Fruit fly (Drosophila melanogaster) whole organism, wandering third instar larva: ENCODE results near the gene slam.

ENCODE experiments used
- Hr78 ChIP-seq: fragments of >200 bp; optimal IDR thresholded peaks from 2 replicates; lab custom pipeline; 2017; ENCODE audit warnings: missing biosample characterization, missing genetic modification characterization
- Jra ChIP-seq: sonication (Bioruptor generic); optimal IDR thresholded peaks from 2 replicates; lab custom pipeline; 2016; ENCODE audit warnings: missing biosample characterization, missing genetic modification characterization
- Myc ChIP-seq: fragments of >200 bp; optimal IDR thresholded peaks from 2 replicates; lab custom pipeline; 2017
- N ChIP-seq: fragments of >200 bp; optimal IDR thresholded peaks from 2 replicates; lab custom pipeline; 2018; ENCODE audit warnings: missing biosample characterization, missing external identifiers, missing genetic modification characterization
- pan ChIP-seq: fragments of >200 bp; optimal IDR thresholded peaks from 2 replicates; lab custom pipeline; 2017
- psq ChIP-seq: fragments of 200-800 bp; sonication (Bioruptor generic); optimal IDR thresholded peaks from 3 replicates; lab custom pipeline; 2017; ENCODE audit warnings: missing biosample characterization, mild to moderate bottlenecking, missing genetic modification characterization, moderate library complexity
- usp ChIP-seq: fragments of >200 bp; optimal IDR thresholded peaks from 2 replicates; lab custom pipeline; 2017; ENCODE audit warnings: missing biosample characterization, missing genetic modification characterization

DNA sequence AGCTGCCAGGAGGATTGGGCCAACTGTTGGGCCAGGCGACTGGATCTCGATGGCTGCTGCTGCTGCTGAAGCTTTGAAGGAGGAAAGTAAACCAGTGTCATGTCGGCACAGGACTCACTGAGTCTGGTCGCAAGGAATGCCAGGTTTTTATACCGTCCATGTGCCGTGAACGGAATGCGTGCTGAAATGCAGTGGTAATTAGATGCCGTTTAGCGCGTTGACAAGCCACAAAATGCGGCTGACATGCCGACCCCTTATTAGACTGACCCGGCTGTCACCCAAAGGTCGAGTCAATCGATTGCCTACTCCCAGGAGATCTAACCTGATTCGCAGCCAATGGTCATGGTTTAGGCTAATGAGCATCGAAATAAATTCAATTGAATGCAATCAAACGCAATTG is 18.0 kb upstream of the slam start, which contains the start of gene ppk7:
- TF ChIP-seq psq (no peak), usp (GFP tag; lab: Kevin White, UChicago) (no peak), Jra (GFP tag; lab: Kevin White, UChicago) (no peak), Hr78 (GFP tag; lab: Kevin White, UChicago) (no peak), N (GFP tag; lab: Kevin White, UChicago) (no peak), pan (lab: Kevin White, UChicago) (no peak), Myc (lab: Kevin White, UChicago) (no peak)
